Worm (Caenorhabditis elegans): Measurements from ENCODE around the gene nhr-272.

- TF ChIP-seq W03F9.2 (tag; optimal IDR thresholded peaks at IDR 0.05) = no peak
- TF ChIP-seq him-1 (tag; optimal IDR thresholded peaks at IDR 0.05) = no peak
These were observed 7.7 kb upstream of the nhr-272 start, which contains the start of gene rgs-2 for ce11 chrX:12712353-12712752.

Data from whole organism, L4/young adult.